Fruit fly (Drosophila melanogaster) whole organism, embryonic: ENCODE results near the gene y.
A peak's percentile ranks its signal among the peaks of the same experiment; 100 is the strongest.

Experiments used
- B-H2 ChIP-seq: fragments of 200-800 bp; sonication (Bioruptor generic); optimal IDR thresholded peaks from 2 replicates; lab custom pipeline; 2018; ENCODE audit warnings: missing biosample characterization, mild to moderate bottlenecking, missing genetic modification characterization
- Bgb ChIP-seq: fragments of 200-800 bp; sonication (Bioruptor generic); IDR thresholded peaks from 2 replicates; pipeline ENCODE4 v1.3.6; 2022; ENCODE audit warnings: missing biosample characterization, missing genetic modification characterization; ENCODE audit not compliant: partially characterized antibody
- CG10366 ChIP-seq: fragments of 200-800 bp; sonication (Bioruptor generic); IDR thresholded peaks from 2 replicates; pipeline ENCODE4 v1.3.6; 2022; ENCODE audit warnings: missing biosample characterization, missing genetic modification characterization
- CG11723 ChIP-seq: fragments of 200-800 bp; sonication (Bioruptor generic); optimal IDR thresholded peaks from 2 replicates; lab custom pipeline; 2017; ENCODE audit warnings: missing biosample characterization, mild to moderate bottlenecking, missing genetic modification characterization
- CG13287 ChIP-seq: fragments of 200-800 bp; sonication (Bioruptor generic); IDR thresholded peaks from 2 replicates; pipeline ENCODE4 v1.3.6; 2022; ENCODE audit warnings: missing biosample characterization, missing genetic modification characterization; ENCODE audit not compliant: partially characterized antibody
- CG14441 ChIP-seq: fragments of 200-800 bp; sonication (Bioruptor generic); IDR thresholded peaks from 2 replicates; pipeline ENCODE4 v1.3.6; 2022; ENCODE audit warnings: missing biosample characterization, missing genetic modification characterization
- CG14860 ChIP-seq: fragments of 200-800 bp; sonication (Bioruptor generic); IDR thresholded peaks from 3 replicates; pipeline ENCODE4 v1.3.6; 2022; ENCODE audit warnings: missing biosample characterization, missing genetic modification characterization; ENCODE audit not compliant: partially characterized antibody
- CG15514 ChIP-seq: fragments of 200-800 bp; sonication (Bioruptor generic); optimal IDR thresholded peaks from 3 replicates; lab custom pipeline; 2017; ENCODE audit warnings: missing biosample characterization, missing genetic modification characterization, mild to moderate bottlenecking, moderate library complexity, missing genetic modification reagents
- CG16813 ChIP-seq: fragments of 200-800 bp; sonication (Bioruptor generic); IDR thresholded peaks from 3 replicates; pipeline ENCODE4 v1.3.6; 2022; ENCODE audit warnings: missing biosample characterization, missing genetic modification characterization; ENCODE audit not compliant: partially characterized antibody
- CG2120 ChIP-seq: fragments of 200-800 bp; sonication (Bioruptor generic); optimal IDR thresholded peaks from 3 replicates; lab custom pipeline; 2016; ENCODE audit warnings: missing biosample characterization, missing genetic modification characterization
- CG2712 ChIP-seq: fragments of 200-800 bp; optimal IDR thresholded peaks from 3 replicates; lab custom pipeline; 2019; ENCODE audit warnings: missing biosample characterization, mild to moderate bottlenecking, missing genetic modification characterization, moderate library complexity
- CG3281 ChIP-seq: fragments of 200-800 bp; sonication (Bioruptor generic); optimal IDR thresholded peaks from 3 replicates; lab custom pipeline; 2017; ENCODE audit warnings: missing biosample characterization, mild to moderate bottlenecking, missing genetic modification characterization
- CG4360 ChIP-seq: fragments of 200-800 bp; sonication (Bioruptor generic); IDR thresholded peaks from 2 replicates; pipeline ENCODE4 v1.3.6; 2022; ENCODE audit warnings: missing biosample characterization, missing genetic modification characterization
- CG6654 ChIP-seq: fragments of 200-800 bp; sonication (Bioruptor generic); optimal IDR thresholded peaks from 2 replicates; lab custom pipeline; 2017; ENCODE audit warnings: missing biosample characterization, mild to moderate bottlenecking, missing genetic modification characterization
- CG6791 ChIP-seq: fragments of 200-800 bp; sonication (Bioruptor generic); IDR thresholded peaks from 3 replicates; pipeline ENCODE4 v1.3.6; 2022; ENCODE audit warnings: missing biosample characterization, missing genetic modification characterization; ENCODE audit not compliant: partially characterized antibody
- CG6813 ChIP-seq: fragments of 200-800 bp; sonication (Bioruptor generic); optimal IDR thresholded peaks from 2 replicates; lab custom pipeline; 2017; ENCODE audit warnings: missing biosample characterization, missing genetic modification characterization, mild to moderate bottlenecking, moderate library complexity, missing genetic modification reagents
- CG7963 ChIP-seq: fragments of 200-800 bp; sonication (Bioruptor generic); IDR thresholded peaks from 3 replicates; pipeline ENCODE4 v1.3.6; 2022; ENCODE audit warnings: missing biosample characterization, missing genetic modification characterization; ENCODE audit not compliant: partially characterized antibody
- CG9817 ChIP-seq: fragments of 200-800 bp; sonication (Bioruptor generic); optimal IDR thresholded peaks from 2 replicates; lab custom pipeline; 2018; ENCODE audit warnings: missing biosample characterization, mild to moderate bottlenecking, missing genetic modification characterization, moderate library complexity
- CTCF ChIP-seq: fragments of 200-800 bp; sonication (Bioruptor generic); optimal IDR thresholded peaks from 2 replicates; lab custom pipeline; 2017; ENCODE audit warnings: missing biosample characterization, mild to moderate bottlenecking, missing genetic modification characterization, moderate library complexity
- D19B ChIP-seq: fragments of 200-800 bp; sonication (Bioruptor generic); optimal IDR thresholded peaks from 2 replicates; lab custom pipeline; 2017; ENCODE audit warnings: missing biosample characterization, mild to moderate bottlenecking, missing genetic modification characterization
- Dbx ChIP-seq: fragments of 200-800 bp; sonication (Bioruptor generic); IDR thresholded peaks from 3 replicates; pipeline ENCODE4 v1.3.6; 2022; ENCODE audit warnings: missing biosample characterization, missing genetic modification characterization
- Deaf1 ChIP-seq: fragments of 200-800 bp; optimal IDR thresholded peaks from 3 replicates; lab custom pipeline; 2019; ENCODE audit warnings: missing biosample characterization, mild to moderate bottlenecking, missing genetic modification characterization, moderate library complexity
- HLH4C ChIP-seq: fragments of 200-800 bp; sonication (Bioruptor generic); IDR thresholded peaks from 3 replicates; pipeline ENCODE4 v1.3.6; 2022; ENCODE audit warnings: missing biosample characterization, missing genetic modification characterization; ENCODE audit not compliant: partially characterized antibody
- Hmx ChIP-seq: fragments of 200-800 bp; sonication (Bioruptor generic); optimal IDR thresholded peaks from 2 replicates; lab custom pipeline; 2016; ENCODE audit warnings: missing biosample characterization, missing genetic modification characterization
- Lpt ChIP-seq: fragments of >200 bp; optimal IDR thresholded peaks from 2 replicates; lab custom pipeline; 2018; ENCODE audit warnings: missing biosample characterization, missing genetic modification characterization
- MBD-R2 ChIP-seq: fragments of 200-800 bp; sonication (Bioruptor generic); IDR thresholded peaks from 2 replicates; pipeline ENCODE4 v1.3.6; 2022; ENCODE audit warnings: missing biosample characterization, missing genetic modification characterization
- Med ChIP-seq: fragments of 200-800 bp; sonication (Bioruptor generic); peaks from one replicate; lab custom pipeline; 2016; ENCODE audit warnings: missing biosample characterization, missing genetic modification characterization, mild to moderate bottlenecking, inconsistent platforms, moderate library complexity
- Myb ChIP-seq: fragments of 200-800 bp; sonication (Bioruptor generic); optimal IDR thresholded peaks from 2 replicates; lab custom pipeline; 2016; ENCODE audit warnings: missing biosample characterization, missing genetic modification characterization
- NC2α ChIP-seq: fragments of 200-800 bp; sonication (Bioruptor generic); optimal IDR thresholded peaks from 2 replicates; lab custom pipeline; 2016; ENCODE audit warnings: missing biosample characterization, missing genetic modification characterization
- Nf-YC ChIP-seq: fragments of 200-800 bp; optimal IDR thresholded peaks from 3 replicates; lab custom pipeline; 2019; ENCODE audit warnings: missing biosample characterization, mild to moderate bottlenecking, missing genetic modification characterization, moderate library complexity
- Pdp1 ChIP-seq, 2 experiments: fragments of 200-800 bp; sonication (Bioruptor generic); optimal IDR thresholded peaks; 3 replicates each; lab custom pipeline; 2016; ENCODE audit warnings: missing biosample characterization in 2 of 2, missing genetic modification characterization in 2 of 2, mild to moderate bottlenecking in 1 of 2, moderate library complexity in 1 of 2
- Scr ChIP-seq: fragments of 200-800 bp; sonication (Bioruptor generic); IDR thresholded peaks from 2 replicates; pipeline ENCODE4 v1.3.6; 2022; ENCODE audit warnings: missing biosample characterization, missing genetic modification characterization; ENCODE audit not compliant: partially characterized antibody
- ato ChIP-seq: fragments of 200-800 bp; sonication (Bioruptor generic); IDR thresholded peaks from 2 replicates; pipeline ENCODE4 v1.3.6; 2022; ENCODE audit warnings: missing biosample characterization, missing genetic modification characterization; ENCODE audit not compliant: partially characterized antibody
- bcd ChIP-seq: fragments of 200-800 bp; sonication (Bioruptor generic); optimal IDR thresholded peaks from 2 replicates; lab custom pipeline; 2017; ENCODE audit warnings: missing biosample characterization, mild to moderate bottlenecking, missing genetic modification characterization
- croc ChIP-seq: fragments of 200-800 bp; sonication (Bioruptor generic); conservative IDR thresholded peaks from 3 replicates; pipeline ENCODE4 v1.3.6; 2022; ENCODE audit warnings: missing biosample characterization, missing genetic modification characterization
- dati ChIP-seq: fragments of 200-800 bp; sonication (Bioruptor generic); IDR thresholded peaks from 2 replicates; pipeline ENCODE4 v1.3.6; 2022; ENCODE audit warnings: missing biosample characterization, missing genetic modification characterization
- dmrt99B ChIP-seq: fragments of 200-800 bp; sonication (Bioruptor generic); optimal IDR thresholded peaks from 2 replicates; lab custom pipeline; 2018; ENCODE audit warnings: missing biosample characterization, mild to moderate bottlenecking, missing genetic modification characterization, moderate library complexity
- esg ChIP-seq: fragments of 200-800 bp; sonication (Bioruptor generic); conservative IDR thresholded peaks from 2 replicates; pipeline ENCODE4 v1.3.6; 2022; ENCODE audit warnings: missing biosample characterization, missing genetic modification characterization
- fd102C ChIP-seq: fragments of 200-800 bp; sonication (Bioruptor generic); optimal IDR thresholded peaks from 2 replicates; lab custom pipeline; 2018; ENCODE audit warnings: missing biosample characterization, mild to moderate bottlenecking, missing genetic modification characterization, moderate library complexity
- fru ChIP-seq: fragments of >200 bp; optimal IDR thresholded peaks from 2 replicates; lab custom pipeline; 2017
- hb ChIP-seq: fragments of 200-800 bp; sonication (Bioruptor generic); IDR thresholded peaks from 3 replicates; pipeline ENCODE4 v1.3.6; 2022; ENCODE audit warnings: missing biosample characterization, missing genetic modification characterization; ENCODE audit not compliant: partially characterized antibody
- nerfin-2 ChIP-seq: fragments of 200-800 bp; sonication (Bioruptor generic); IDR thresholded peaks from 2 replicates; pipeline ENCODE4 v1.3.6; 2022; ENCODE audit warnings: missing biosample characterization, missing genetic modification characterization; ENCODE audit not compliant: partially characterized antibody
- pita ChIP-seq: fragments of 200-800 bp; sonication (Bioruptor generic); optimal IDR thresholded peaks from 2 replicates; lab custom pipeline; 2017; ENCODE audit warnings: missing biosample characterization, mild to moderate bottlenecking, missing genetic modification characterization
- sens ChIP-seq: fragments of 200-800 bp; sonication (Bioruptor generic); peaks from one replicate; lab custom pipeline; 2016; ENCODE audit warnings: missing biosample characterization, missing genetic modification characterization
- sug ChIP-seq: fragments of 200-800 bp; optimal IDR thresholded peaks from 2 replicates; lab custom pipeline; 2019; ENCODE audit warnings: missing biosample characterization, mild to moderate bottlenecking, missing genetic modification characterization, moderate library complexity
- tna ChIP-seq: fragments of 200-800 bp; sonication (Bioruptor generic); IDR thresholded peaks from 2 replicates; pipeline ENCODE4 v1.3.6; 2022; ENCODE audit warnings: missing biosample characterization, missing genetic modification characterization; ENCODE audit not compliant: partially characterized antibody
- unpg ChIP-seq: fragments of 200-800 bp; sonication (Bioruptor generic); optimal IDR thresholded peaks from 3 replicates; lab custom pipeline; 2018; ENCODE audit warnings: missing biosample characterization, mild to moderate bottlenecking, missing genetic modification characterization, moderate library complexity
- z ChIP-seq: fragments of 200-800 bp; sonication (Bioruptor generic); IDR thresholded peaks from 3 replicates; pipeline ENCODE4 v1.3.6; 2022; ENCODE audit warnings: missing biosample characterization, missing genetic modification characterization

y gene

dm6 chrX:350266-350665, 6.0 kb upstream of the y start, which contains the start of gene CG43181:
CG43181 (plus strand) TSS chrX:350566.
- no peak for TF ChIP-seq fd102C
- TF ChIP-seq CG6654 (GFP tag; lab: Kevin White, UChicago) = no peak
- no peak for TF ChIP-seq MBD-R2
- TF ChIP-seq CG2120 (GFP tag; lab: Kevin White, UChicago) = no peak
- TF ChIP-seq unpg (GFP tag; lab: Kevin White, UChicago) = no peak
- TF ChIP-seq z (GFP tag; lab: Robert Waterston, UW) = no peak
- no peak for TF ChIP-seq Lpt (GFP tag; lab: Kevin White, UChicago)
- TF ChIP-seq CG11723 (GFP tag; lab: Kevin White, UChicago) = no peak
- no peak for TF ChIP-seq CG14441 (GFP tag; lab: Robert Waterston, UW)
- TF ChIP-seq CG3281 = no peak
- TF ChIP-seq Nf-YC (tag; lab: Kevin White, UChicago) = no peak
- TF ChIP-seq fru = no peak

DNA sequence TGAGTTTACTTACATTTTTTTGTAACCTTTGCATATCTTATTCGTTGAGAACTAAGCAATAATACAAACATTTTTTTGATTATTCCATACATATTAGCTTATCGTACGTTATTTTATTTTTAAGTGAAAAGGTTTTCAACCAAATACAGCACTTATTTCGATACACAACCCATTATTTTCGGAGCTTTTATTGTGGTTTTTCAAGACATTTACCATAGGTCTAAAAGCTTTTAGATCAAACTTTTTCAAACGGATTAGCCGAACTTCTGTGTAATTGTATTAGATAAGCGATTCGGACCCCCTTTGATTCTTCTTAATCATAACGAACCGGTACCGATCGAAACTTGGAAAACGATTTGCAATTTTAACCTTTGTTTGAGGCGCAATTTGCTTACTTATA, 5.3 kb upstream of the y start:
- TF ChIP-seq CTCF (GFP tag; lab: Kevin White, UChicago) (peak; percentile 67), croc (GFP tag; lab: Robert Waterston, UW) (no peak), bcd (GFP tag; lab: Kevin White, UChicago) (peak; percentile 64), CG15514 (peak; percentile 29), unpg (GFP tag; lab: Kevin White, UChicago) (no peak), sug (tag; lab: Kevin White, UChicago) (peak; percentile 22), Deaf1 (tag; lab: Kevin White, UChicago) (peak; percentile 12), Myb (GFP tag; lab: Kevin White, UChicago) (peak; percentile 14), Pdp1 (GFP tag; optimal IDR thresholded peaks at IDR 0.05; lab: Kevin White, UChicago) (peak in 1 of 2 experiments; percentile 63), pita (GFP tag; lab: Kevin White, UChicago) (peak; percentile 24), CG9817 (no peak), Dbx (GFP tag; lab: Robert Waterston, UW) (no peak)

dm6 chrX:351599-351998, 4.7 kb upstream of the y start:
- TF ChIP-seq esg (GFP tag; lab: Robert Waterston, UW) (no peak), D19B (GFP tag; lab: Kevin White, UChicago) (peak; percentile 10), B-H2 (GFP tag; lab: Kevin White, UChicago) (no peak), ato (GFP tag; lab: Robert Waterston, UW) (peak; percentile 48; the same call in 1 of the 2 replicates), HLH4C (peak; percentile 73), dati (no peak), CG16813 (peak; percentile 59), CG13287 (GFP tag; lab: Robert Waterston, UW) (peak; percentile 8; the same call in 1 of the 2 replicates), CG14860 (GFP tag; lab: Robert Waterston, UW) (peak; percentile 61), hb (GFP tag; lab: Robert Waterston, UW) (peak; percentile 61), NC2α (GFP tag; lab: Kevin White, UChicago) (no peak), sens (GFP tag; lab: Kevin White, UChicago) (peak; percentile 39), CG4360 (GFP tag; lab: Robert Waterston, UW) (no peak), CG7963 (peak; percentile 64; the same call in 2 of the 3 replicates), CG6813 (no peak), nerfin-2 (GFP tag; lab: Robert Waterston, UW) (peak; percentile 69), dmrt99B (tag; lab: Kevin White, UChicago) (no peak), Med (GFP tag; lab: Kevin White, UChicago) (peak; percentile 64), CG2712 (tag; lab: Kevin White, UChicago) (no peak), Scr (0 out of 2 replicates have a peak, but pooled peaks have one; percentile 14), Bgb (GFP tag; lab: Robert Waterston, UW) (peak; percentile 52; the same call in 1 of the 2 replicates), tna (peak; percentile 79), Hmx (no peak), CG6791 (peak; percentile 46; the same call in 2 of the 3 replicates), CG10366 (GFP tag; lab: Robert Waterston, UW) (no peak)
